Fruit fly (Drosophila melanogaster) whole organism, embryonic: Measurements from ENCODE around the gene Acp63F.

Experiments
- BEAF-32 ChIP-seq: fragments of 200-800 bp; sonication (Bioruptor generic); optimal IDR thresholded peaks from 3 replicates; lab custom pipeline; 2017; ENCODE audit warnings: missing biosample characterization, missing genetic modification characterization, mild to moderate bottlenecking, moderate library complexity, missing genetic modification reagents
- Bgb ChIP-seq: fragments of 200-800 bp; sonication (Bioruptor generic); IDR thresholded peaks from 2 replicates; pipeline ENCODE4 v1.3.6; 2022; ENCODE audit warnings: missing biosample characterization, missing genetic modification characterization; ENCODE audit not compliant: partially characterized antibody
- Blimp-1 ChIP-seq: fragments of 200-800 bp; sonication (Bioruptor generic); optimal IDR thresholded peaks from 3 replicates; lab custom pipeline; 2018; ENCODE audit warnings: missing biosample characterization, missing genetic modification characterization, mild to moderate bottlenecking, moderate library complexity, missing genetic modification reagents
- CG10147 ChIP-seq: fragments of 200-800 bp; sonication (Bioruptor generic); optimal IDR thresholded peaks from 2 replicates; lab custom pipeline; 2019; ENCODE audit warnings: missing biosample characterization, mild to moderate bottlenecking, missing genetic modification characterization, moderate library complexity
- CG10209 ChIP-seq: fragments of 200-800 bp; sonication (Bioruptor generic); optimal IDR thresholded peaks from 3 replicates; lab custom pipeline; 2017; ENCODE audit warnings: missing biosample characterization, mild to moderate bottlenecking, missing genetic modification characterization, missing genetic modification reagents
- CG1024 ChIP-seq: fragments of 200-800 bp; sonication (Bioruptor generic); IDR thresholded peaks from 2 replicates; pipeline ENCODE4 v1.3.6; 2022; ENCODE audit warnings: missing biosample characterization, missing genetic modification characterization
- CG10462 ChIP-seq: fragments of 200-800 bp; sonication (Bioruptor generic); optimal IDR thresholded peaks from 2 replicates; lab custom pipeline; 2016; ENCODE audit warnings: missing biosample characterization, missing genetic modification characterization
- CG12769 ChIP-seq: fragments of 200-800 bp; sonication (Bioruptor generic); optimal IDR thresholded peaks from 2 replicates; lab custom pipeline; 2019; ENCODE audit warnings: missing biosample characterization, mild to moderate bottlenecking, missing genetic modification characterization, moderate library complexity
- CG12942 ChIP-seq: fragments of 200-800 bp; sonication (Bioruptor generic); optimal IDR thresholded peaks from 3 replicates; lab custom pipeline; 2016; ENCODE audit warnings: missing biosample characterization, missing genetic modification characterization
- CG13287 ChIP-seq: fragments of 200-800 bp; sonication (Bioruptor generic); IDR thresholded peaks from 2 replicates; pipeline ENCODE4 v1.3.6; 2022; ENCODE audit warnings: missing biosample characterization, missing genetic modification characterization; ENCODE audit not compliant: partially characterized antibody
- CG14965 ChIP-seq: fragments of 200-800 bp; sonication (Bioruptor generic); optimal IDR thresholded peaks from 2 replicates; lab custom pipeline; 2016; ENCODE audit warnings: missing biosample characterization, missing genetic modification characterization, borderline replicate concordance
- CG1603 ChIP-seq: fragments of 200-800 bp; sonication (Bioruptor generic); optimal IDR thresholded peaks from 2 replicates; lab custom pipeline; 2019; ENCODE audit warnings: missing biosample characterization, mild to moderate bottlenecking, missing genetic modification characterization, moderate library complexity
- CG16813 ChIP-seq: fragments of 200-800 bp; sonication (Bioruptor generic); IDR thresholded peaks from 3 replicates; pipeline ENCODE4 v1.3.6; 2022; ENCODE audit warnings: missing biosample characterization, missing genetic modification characterization; ENCODE audit not compliant: partially characterized antibody
- CG2116 ChIP-seq: fragments of 200-800 bp; sonication (Bioruptor generic); optimal IDR thresholded peaks from 3 replicates; lab custom pipeline; 2018; ENCODE audit warnings: missing biosample characterization, mild to moderate bottlenecking, missing genetic modification characterization
- CG2678 ChIP-seq: fragments of 200-800 bp; sonication (Bioruptor generic); optimal IDR thresholded peaks from 3 replicates; lab custom pipeline; 2019; ENCODE audit warnings: missing biosample characterization, mild to moderate bottlenecking, missing genetic modification characterization, moderate library complexity
- CG3407 ChIP-seq: fragments of 200-800 bp; sonication (Bioruptor generic); optimal IDR thresholded peaks from 2 replicates; lab custom pipeline; 2018; ENCODE audit warnings: missing biosample characterization, mild to moderate bottlenecking, missing genetic modification characterization
- CG34224 ChIP-seq: fragments of 200-800 bp; sonication (Bioruptor generic); IDR thresholded peaks from 3 replicates; pipeline ENCODE4 v1.3.6; 2022; ENCODE audit warnings: missing biosample characterization, missing genetic modification characterization; ENCODE audit not compliant: partially characterized antibody
- CG8924 ChIP-seq: fragments of 200-800 bp; optimal IDR thresholded peaks from 3 replicates; lab custom pipeline; 2019; ENCODE audit warnings: missing biosample characterization, mild to moderate bottlenecking, missing genetic modification characterization, moderate library complexity
- CG9437 ChIP-seq: fragments of 200-800 bp; sonication (Bioruptor generic); optimal IDR thresholded peaks from 2 replicates; lab custom pipeline; 2018; ENCODE audit warnings: missing biosample characterization, mild to moderate bottlenecking, missing genetic modification characterization
- CG9932 ChIP-seq: fragments of 200-800 bp; sonication (Bioruptor generic); IDR thresholded peaks from 2 replicates; pipeline ENCODE4 v1.3.6; 2022; ENCODE audit warnings: missing biosample characterization, missing genetic modification characterization
- CrebB ChIP-seq: fragments of 200-800 bp; sonication (Bioruptor generic); optimal IDR thresholded peaks from 3 replicates; lab custom pipeline; 2018; ENCODE audit warnings: missing biosample characterization, mild to moderate bottlenecking, missing genetic modification characterization
- Dll ChIP-seq: fragments of 200-800 bp; sonication (Bioruptor generic); IDR thresholded peaks from 4 replicates; pipeline ENCODE4 v1.3.6; 2022; ENCODE audit warnings: missing biosample characterization, missing genetic modification characterization; ENCODE audit not compliant: partially characterized antibody
- Eip74EF ChIP-seq, 2 experiments: fragments of 200-800 bp in 1 of 2; fragments of >200 bp in 1 of 2; sonication (Bioruptor generic) in 1 of 2; optimal IDR thresholded peaks; 2 replicates each; lab custom pipeline; 2017 to 2019; ENCODE audit warnings: missing biosample characterization in 2 of 2, missing genetic modification characterization in 2 of 2, mild to moderate bottlenecking in 1 of 2, moderate library complexity in 1 of 2
- Fer1 ChIP-seq: fragments of 200-800 bp; sonication (Bioruptor generic); optimal IDR thresholded peaks from 2 replicates; lab custom pipeline; 2017; ENCODE audit warnings: missing biosample characterization, mild to moderate bottlenecking, missing genetic modification characterization
- MESR4 ChIP-seq: fragments of 200-800 bp; sonication (Bioruptor generic); optimal IDR thresholded peaks from 2 replicates; lab custom pipeline; 2018; ENCODE audit warnings: missing biosample characterization, mild to moderate bottlenecking, missing genetic modification characterization, moderate library complexity
- Myb ChIP-seq: fragments of 200-800 bp; sonication (Bioruptor generic); optimal IDR thresholded peaks from 2 replicates; lab custom pipeline; 2016; ENCODE audit warnings: missing biosample characterization, missing genetic modification characterization
- NFAT ChIP-seq: fragments of 200-800 bp; sonication (Bioruptor generic); IDR thresholded peaks from 2 replicates; pipeline ENCODE4 v1.3.6; 2022; ENCODE audit warnings: missing biosample characterization, missing genetic modification characterization
- Nf-YB ChIP-seq: fragments of 200-800 bp; sonication (Bioruptor generic); optimal IDR thresholded peaks from 3 replicates; lab custom pipeline; 2019; ENCODE audit warnings: missing biosample characterization, mild to moderate bottlenecking, missing genetic modification characterization, moderate library complexity
- NfI ChIP-seq: fragments of 200-800 bp; sonication (Bioruptor generic); optimal IDR thresholded peaks from 3 replicates; lab custom pipeline; 2018; ENCODE audit warnings: missing biosample characterization, mild to moderate bottlenecking, missing genetic modification characterization, moderate library complexity
- Ravus ChIP-seq: fragments of 200-800 bp; sonication (Bioruptor generic); IDR thresholded peaks from 2 replicates; pipeline ENCODE4 v1.3.6; 2022; ENCODE audit warnings: missing biosample characterization, missing genetic modification characterization
- Sry-δ ChIP-seq: fragments of 200-800 bp; sonication (Bioruptor generic); optimal IDR thresholded peaks from 2 replicates; lab custom pipeline; 2016; ENCODE audit warnings: missing biosample characterization, missing genetic modification characterization
- Stat92E ChIP-seq, 3 experiments: fragments of >200 bp in 2 of 3; fragments of 200-800 bp in 1 of 3; sonication (Bioruptor generic) in 1 of 3; optimal IDR thresholded peaks; 2 replicates each; lab custom pipeline; 2017 to 2019; ENCODE audit warnings: missing biosample characterization in 3 of 3, missing genetic modification characterization in 3 of 3, mild to moderate bottlenecking in 1 of 3, moderate library complexity in 1 of 3
- amos ChIP-seq: fragments of 200-800 bp; sonication (Bioruptor generic); IDR thresholded peaks from 2 replicates; pipeline ENCODE4 v1.3.6; 2022; ENCODE audit warnings: missing biosample characterization, missing genetic modification characterization; ENCODE audit not compliant: partially characterized antibody
- bbx ChIP-seq: fragments of 200-800 bp; sonication (Bioruptor generic); IDR thresholded peaks from 2 replicates; pipeline ENCODE4 v1.3.6; 2022; ENCODE audit warnings: missing biosample characterization, missing genetic modification characterization; ENCODE audit not compliant: partially characterized antibody
- eyg ChIP-seq: fragments of 200-800 bp; sonication (Bioruptor generic); optimal IDR thresholded peaks from 3 replicates; lab custom pipeline; 2016; ENCODE audit warnings: missing biosample characterization, missing genetic modification characterization
- grau ChIP-seq: fragments of 200-800 bp; optimal IDR thresholded peaks from 3 replicates; lab custom pipeline; 2019; ENCODE audit warnings: missing biosample characterization, mild to moderate bottlenecking, missing genetic modification characterization, moderate library complexity
- lilli ChIP-seq: fragments of 200-800 bp; sonication (Bioruptor generic); optimal IDR thresholded peaks from 3 replicates; lab custom pipeline; 2016; ENCODE audit warnings: missing biosample characterization, missing genetic modification characterization
- maf-S ChIP-seq: fragments of 200-800 bp; sonication (Bioruptor generic); optimal IDR thresholded peaks from 2 replicates; lab custom pipeline; 2016; ENCODE audit warnings: missing biosample characterization, missing genetic modification characterization
- mld ChIP-seq: fragments of 200-800 bp; sonication (Bioruptor generic); IDR thresholded peaks from 3 replicates; pipeline ENCODE4 v1.3.6; 2022; ENCODE audit warnings: missing biosample characterization, missing genetic modification characterization; ENCODE audit not compliant: partially characterized antibody
- nom ChIP-seq: fragments of 200-800 bp; sonication (Bioruptor generic); optimal IDR thresholded peaks from 2 replicates; lab custom pipeline; 2017; ENCODE audit warnings: missing biosample characterization, missing genetic modification characterization, mild to moderate bottlenecking, moderate library complexity, missing genetic modification reagents
- pb ChIP-seq: fragments of 200-800 bp; sonication (Bioruptor generic); optimal IDR thresholded peaks from 3 replicates; lab custom pipeline; 2016; ENCODE audit warnings: missing biosample characterization, missing genetic modification characterization
- pita ChIP-seq: fragments of 200-800 bp; sonication (Bioruptor generic); optimal IDR thresholded peaks from 2 replicates; lab custom pipeline; 2017; ENCODE audit warnings: missing biosample characterization, mild to moderate bottlenecking, missing genetic modification characterization
- ranshi ChIP-seq: fragments of 200-800 bp; sonication (Bioruptor generic); IDR thresholded peaks from 2 replicates; pipeline ENCODE4 v1.3.6; 2022; ENCODE audit warnings: missing biosample characterization, missing genetic modification characterization
- sug ChIP-seq: fragments of 200-800 bp; optimal IDR thresholded peaks from 2 replicates; lab custom pipeline; 2019; ENCODE audit warnings: missing biosample characterization, mild to moderate bottlenecking, missing genetic modification characterization, moderate library complexity
- tna ChIP-seq: fragments of 200-800 bp; sonication (Bioruptor generic); IDR thresholded peaks from 2 replicates; pipeline ENCODE4 v1.3.6; 2022; ENCODE audit warnings: missing biosample characterization, missing genetic modification characterization; ENCODE audit not compliant: partially characterized antibody
- toy ChIP-seq: fragments of 200-800 bp; sonication (Bioruptor generic); IDR thresholded peaks from 2 replicates; pipeline ENCODE4 v1.3.6; 2022; ENCODE audit warnings: missing biosample characterization, missing genetic modification characterization
- unc-4 ChIP-seq: fragments of 200-800 bp; sonication (Bioruptor generic); IDR thresholded peaks from 2 replicates; pipeline ENCODE4 v1.3.6; 2022; ENCODE audit warnings: missing biosample characterization, missing genetic modification characterization; ENCODE audit not compliant: partially characterized antibody
- wek ChIP-seq: fragments of 200-800 bp; sonication (Bioruptor generic); optimal IDR thresholded peaks from 3 replicates; lab custom pipeline; 2018; ENCODE audit warnings: missing biosample characterization, mild to moderate bottlenecking, missing genetic modification characterization, moderate library complexity

Acp63F gene

DNA sequence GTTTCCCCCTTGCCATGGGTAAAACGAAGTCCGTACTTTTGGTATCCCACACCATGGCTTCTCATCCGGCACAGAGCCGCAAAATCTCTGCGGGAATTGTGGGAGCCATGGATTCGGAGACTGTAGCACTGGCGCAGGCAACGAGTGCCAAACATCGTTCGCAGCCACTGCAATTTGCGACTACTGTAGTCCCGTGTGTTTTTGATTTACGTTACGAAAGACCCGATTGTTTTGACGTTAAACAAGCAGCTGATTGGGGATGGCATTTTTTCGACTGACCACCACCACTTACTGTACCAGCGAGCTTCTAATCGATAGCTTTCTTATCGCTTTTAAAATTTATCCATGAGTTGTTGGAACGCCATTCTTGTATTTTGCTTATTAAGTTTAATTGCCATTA is 6.2 kb downstream of the Acp63F start, which contains the start of gene CG32262 (continued):
- peak; percentile 12 for TF ChIP-seq NfI (GFP tag; lab: Kevin White, UChicago)
- TF ChIP-seq CG10147 (GFP tag; lab: Kevin White, UChicago): peak; percentile 17
- no peak for TF ChIP-seq CG2678
- no peak for TF ChIP-seq ranshi (GFP tag; lab: Robert Waterston, UW)
- peak; percentile 82 for TF ChIP-seq Sry-δ (GFP tag; lab: Kevin White, UChicago)
- TF ChIP-seq grau: peak; percentile 85
- TF ChIP-seq CG2116: peak; percentile 47
- TF ChIP-seq CG12942 (GFP tag; lab: Kevin White, UChicago): no peak
- peak; percentile 70 for TF ChIP-seq Bgb (GFP tag; lab: Robert Waterston, UW)
- peak; percentile 80 for TF ChIP-seq CG13287
- no peak for TF ChIP-seq CG8924 (tag; lab: Kevin White, UChicago)
- no peak for TF ChIP-seq Blimp-1 (GFP tag; lab: Kevin White, UChicago)
- peak; percentile 70 for TF ChIP-seq Dll (GFP tag; lab: Robert Waterston, UW)
- no peak for TF ChIP-seq lilli (GFP tag; lab: Kevin White, UChicago)
- TF ChIP-seq pita (GFP tag; lab: Kevin White, UChicago): no peak
- TF ChIP-seq sug (tag; lab: Kevin White, UChicago): peak; percentile 23
- peak; percentile 16 for TF ChIP-seq CG12769 (tag; lab: Kevin White, UChicago)
- TF ChIP-seq Stat92E (GFP tag; optimal IDR thresholded peaks at IDR 0.05; lab: Kevin White, UChicago): peak in 1 of 3 experiments; percentile 35
- TF ChIP-seq Fer1 (GFP tag; lab: Kevin White, UChicago): peak; percentile 19
- TF ChIP-seq BEAF-32 (GFP tag; lab: Kevin White, UChicago): peak; percentile 59
- peak; percentile 1 for TF ChIP-seq CrebB
- peak; percentile 29 for TF ChIP-seq CG1603 (tag; lab: Kevin White, UChicago)
- no peak for TF ChIP-seq CG3407 (GFP tag; lab: Kevin White, UChicago)
- TF ChIP-seq NFAT: no peak
- no peak for TF ChIP-seq Ravus (GFP tag; lab: Robert Waterston, UW)
- TF ChIP-seq tna: peak; percentile 72
- TF ChIP-seq bbx (GFP tag; lab: Robert Waterston, UW): peak; percentile 70
- TF ChIP-seq nom (GFP tag; lab: Kevin White, UChicago): no peak
- TF ChIP-seq CG34224 (GFP tag; lab: Robert Waterston, UW): peak; percentile 71
- no peak for TF ChIP-seq wek (GFP tag; lab: Kevin White, UChicago)
- TF ChIP-seq CG16813 (GFP tag; lab: Robert Waterston, UW): peak; percentile 57; the same call in 2 of the 3 replicates
- TF ChIP-seq CG9932 (GFP tag; lab: Robert Waterston, UW): 0 out of 2 replicates have a peak, but pooled peaks have one; percentile 27
- TF ChIP-seq eyg: no peak
- TF ChIP-seq MESR4 (GFP tag; lab: Kevin White, UChicago): peak; percentile 92
- TF ChIP-seq CG14965 (GFP tag; lab: Kevin White, UChicago): no peak
- TF ChIP-seq amos (GFP tag; lab: Robert Waterston, UW): peak; percentile 55; the same call in 1 of the 2 replicates
- TF ChIP-seq CG9437 (GFP tag; lab: Kevin White, UChicago): peak; percentile 99
- peak; percentile 65 for TF ChIP-seq unc-4 (GFP tag; lab: Robert Waterston, UW)
- peak; percentile 30 for TF ChIP-seq Myb (GFP tag; lab: Kevin White, UChicago)
- peak in 1 of 2 experiments; percentile 30 for TF ChIP-seq Eip74EF (GFP tag; optimal IDR thresholded peaks at IDR 0.05; lab: Kevin White, UChicago)
- 0 out of 3 replicates have a peak, but pooled peaks have one; percentile 46 for TF ChIP-seq mld (GFP tag; lab: Robert Waterston, UW)
- no peak for TF ChIP-seq pb (GFP tag; lab: Kevin White, UChicago)
- TF ChIP-seq CG1024 (GFP tag; lab: Robert Waterston, UW): no peak
- no peak for TF ChIP-seq toy (GFP tag; lab: Robert Waterston, UW)
- TF ChIP-seq maf-S (GFP tag; lab: Kevin White, UChicago): no peak
- TF ChIP-seq CG10209: no peak
- no peak for TF ChIP-seq CG10462 (GFP tag; lab: Kevin White, UChicago)
- TF ChIP-seq Nf-YB (GFP tag; lab: Kevin White, UChicago): no peak
